Fruit fly (Drosophila melanogaster) whole organism, embryonic: Measurements from ENCODE around the gene kibra.

Experiments used
- B-H1 ChIP-seq: fragments of 200-800 bp; sonication (Bioruptor generic); IDR thresholded peaks from 3 replicates; pipeline ENCODE4 v1.3.6; 2022; ENCODE audit warnings: missing biosample characterization, missing genetic modification characterization
- Bdp1 ChIP-seq: fragments of 200-800 bp; sonication (Bioruptor generic); optimal IDR thresholded peaks from 3 replicates; lab custom pipeline; 2016; ENCODE audit warnings: missing biosample characterization, missing genetic modification characterization
- CG10147 ChIP-seq: fragments of 200-800 bp; sonication (Bioruptor generic); optimal IDR thresholded peaks from 2 replicates; lab custom pipeline; 2019; ENCODE audit warnings: missing biosample characterization, mild to moderate bottlenecking, missing genetic modification characterization, moderate library complexity
- CG10209 ChIP-seq: fragments of 200-800 bp; sonication (Bioruptor generic); optimal IDR thresholded peaks from 3 replicates; lab custom pipeline; 2017; ENCODE audit warnings: missing biosample characterization, mild to moderate bottlenecking, missing genetic modification characterization, missing genetic modification reagents
- CG10979 ChIP-seq: fragments of 200-800 bp; sonication (Bioruptor generic); optimal IDR thresholded peaks from 2 replicates; lab custom pipeline; 2018; ENCODE audit warnings: missing biosample characterization, mild to moderate bottlenecking, missing genetic modification characterization, moderate library complexity
- CG11085 ChIP-seq: fragments of 200-800 bp; sonication (Bioruptor generic); IDR thresholded peaks from 2 replicates; pipeline ENCODE4 v1.3.6; 2022; ENCODE audit warnings: missing biosample characterization, missing genetic modification characterization
- CG15696 ChIP-seq: fragments of 200-800 bp; sonication (Bioruptor generic); optimal IDR thresholded peaks from 2 replicates; lab custom pipeline; 2019; ENCODE audit warnings: missing biosample characterization, mild to moderate bottlenecking, missing genetic modification characterization, moderate library complexity
- CG18476 ChIP-seq: fragments of 200-800 bp; sonication (Bioruptor generic); optimal IDR thresholded peaks from 2 replicates; lab custom pipeline; 2016; ENCODE audit warnings: missing biosample characterization, mild to moderate bottlenecking, missing genetic modification characterization
- CG2199 ChIP-seq: fragments of 200-800 bp; sonication (Bioruptor generic); IDR thresholded peaks from 3 replicates; pipeline ENCODE4 v1.3.6; 2022; ENCODE audit warnings: missing biosample characterization, missing genetic modification characterization
- CG2202 ChIP-seq: fragments of 200-800 bp; sonication (Bioruptor generic); optimal IDR thresholded peaks from 2 replicates; lab custom pipeline; 2018; ENCODE audit warnings: missing biosample characterization, mild to moderate bottlenecking, missing genetic modification characterization
- CG2875 ChIP-seq: fragments of 200-800 bp; sonication (Bioruptor generic); optimal IDR thresholded peaks from 2 replicates; lab custom pipeline; 2017; ENCODE audit warnings: missing biosample characterization, mild to moderate bottlenecking, missing genetic modification characterization, missing genetic modification reagents
- CG30020 ChIP-seq: fragments of 200-800 bp; optimal IDR thresholded peaks from 2 replicates; lab custom pipeline; 2019; ENCODE audit warnings: missing biosample characterization, mild to moderate bottlenecking, missing genetic modification characterization, moderate library complexity
- CG34224 ChIP-seq: fragments of 200-800 bp; sonication (Bioruptor generic); IDR thresholded peaks from 3 replicates; pipeline ENCODE4 v1.3.6; 2022; ENCODE audit warnings: missing biosample characterization, missing genetic modification characterization; ENCODE audit not compliant: partially characterized antibody
- CG34422 ChIP-seq: fragments of 200-800 bp; sonication (Bioruptor generic); IDR thresholded peaks from 3 replicates; pipeline ENCODE4 v1.3.6; 2022; ENCODE audit warnings: missing biosample characterization, missing genetic modification characterization
- CG4707 ChIP-seq: fragments of 200-800 bp; sonication (Bioruptor generic); optimal IDR thresholded peaks from 2 replicates; lab custom pipeline; 2018; ENCODE audit warnings: missing biosample characterization, mild to moderate bottlenecking, missing genetic modification characterization, moderate library complexity
- CG6175 ChIP-seq: fragments of 200-800 bp; sonication (Bioruptor generic); IDR thresholded peaks from 3 replicates; pipeline ENCODE4 v1.3.6; 2022; ENCODE audit warnings: missing biosample characterization, missing genetic modification characterization
- CG8281 ChIP-seq: fragments of 200-800 bp; sonication (Bioruptor generic); optimal IDR thresholded peaks from 2 replicates; lab custom pipeline; 2018; ENCODE audit warnings: missing biosample characterization, mild to moderate bottlenecking, missing genetic modification characterization, moderate library complexity
- CG8478 ChIP-seq: fragments of >200 bp; optimal IDR thresholded peaks from 2 replicates; lab custom pipeline; 2018
- CG9817 ChIP-seq: fragments of 200-800 bp; sonication (Bioruptor generic); optimal IDR thresholded peaks from 2 replicates; lab custom pipeline; 2018; ENCODE audit warnings: missing biosample characterization, mild to moderate bottlenecking, missing genetic modification characterization, moderate library complexity
- D19A ChIP-seq: fragments of 200-800 bp; optimal IDR thresholded peaks from 3 replicates; lab custom pipeline; 2019; ENCODE audit warnings: missing biosample characterization, mild to moderate bottlenecking, missing genetic modification characterization, moderate library complexity
- E2f1 ChIP-seq: fragments of 200-800 bp; sonication (Bioruptor generic); IDR thresholded peaks from 2 replicates; pipeline ENCODE4 v1.3.6; 2022; ENCODE audit warnings: missing biosample characterization, missing genetic modification characterization
- GATAe ChIP-seq: fragments of 200-800 bp; sonication (Bioruptor generic); conservative IDR thresholded peaks from 2 replicates; pipeline ENCODE4 v1.3.6; 2022; ENCODE audit warnings: missing biosample characterization, missing genetic modification characterization
- HmgD ChIP-seq: fragments of 200-800 bp; sonication (Bioruptor generic); optimal IDR thresholded peaks from 3 replicates; lab custom pipeline; 2016; ENCODE audit warnings: missing biosample characterization, missing genetic modification characterization
- Hsf ChIP-seq: fragments of 200-800 bp; sonication (Bioruptor generic); optimal IDR thresholded peaks from 3 replicates; lab custom pipeline; 2016; ENCODE audit warnings: missing biosample characterization, missing genetic modification characterization
- Lim3 ChIP-seq: fragments of 200-800 bp; sonication (Bioruptor generic); IDR thresholded peaks from 2 replicates; pipeline ENCODE4 v1.3.6; 2022; ENCODE audit warnings: missing biosample characterization, missing genetic modification characterization
- Med ChIP-seq: fragments of 200-800 bp; sonication (Bioruptor generic); peaks from one replicate; lab custom pipeline; 2016; ENCODE audit warnings: missing biosample characterization, missing genetic modification characterization, mild to moderate bottlenecking, inconsistent platforms, moderate library complexity
- NK7.1 ChIP-seq: fragments of 200-800 bp; sonication (Bioruptor generic); optimal IDR thresholded peaks from 3 replicates; lab custom pipeline; 2016; ENCODE audit warnings: missing biosample characterization, missing genetic modification characterization
- PHDP ChIP-seq: fragments of 200-800 bp; sonication (Bioruptor generic); optimal IDR thresholded peaks from 3 replicates; lab custom pipeline; 2018; ENCODE audit warnings: missing biosample characterization, mild to moderate bottlenecking, missing genetic modification characterization, moderate library complexity
- Pdp1 ChIP-seq, 2 experiments: fragments of 200-800 bp; sonication (Bioruptor generic); optimal IDR thresholded peaks; 3 replicates each; lab custom pipeline; 2016; ENCODE audit warnings: missing biosample characterization in 2 of 2, missing genetic modification characterization in 2 of 2, mild to moderate bottlenecking in 1 of 2, moderate library complexity in 1 of 2
- Rfx ChIP-seq: fragments of 200-800 bp; sonication (Bioruptor generic); IDR thresholded peaks from 2 replicates; pipeline ENCODE4 v1.3.6; 2022; ENCODE audit warnings: missing biosample characterization, missing genetic modification characterization
- abd-A ChIP-seq: fragments of 200-800 bp; sonication (Bioruptor generic); optimal IDR thresholded peaks from 3 replicates; lab custom pipeline; 2019; ENCODE audit warnings: missing biosample characterization, mild to moderate bottlenecking, missing genetic modification characterization, moderate library complexity
- cg ChIP-seq: fragments of 200-800 bp; sonication (Bioruptor generic); optimal IDR thresholded peaks from 3 replicates; lab custom pipeline; 2019; ENCODE audit warnings: missing biosample characterization, mild to moderate bottlenecking, missing genetic modification characterization, moderate library complexity
- en ChIP-seq: fragments of 200-800 bp; sonication (Bioruptor generic); optimal IDR thresholded peaks from 2 replicates; lab custom pipeline; 2016; ENCODE audit warnings: missing biosample characterization, missing genetic modification characterization
- eve ChIP-seq, 2 experiments: fragments of >200 bp; optimal IDR thresholded peaks; 2 replicates each; lab custom pipeline; 2017; ENCODE audit warnings: missing biosample characterization in 2 of 2, missing genetic modification characterization in 2 of 2
- exex ChIP-seq: fragments of 200-800 bp; sonication (Bioruptor generic); optimal IDR thresholded peaks from 4 replicates; lab custom pipeline; 2018; ENCODE audit warnings: missing biosample characterization, mild to moderate bottlenecking, missing genetic modification characterization, moderate library complexity
- fd96Cb ChIP-seq: fragments of 200-800 bp; sonication (Bioruptor generic); optimal IDR thresholded peaks from 2 replicates; lab custom pipeline; 2018; ENCODE audit warnings: missing biosample characterization, mild to moderate bottlenecking, missing genetic modification characterization, moderate library complexity
- fu2 ChIP-seq: fragments of 200-800 bp; sonication (Bioruptor generic); optimal IDR thresholded peaks from 2 replicates; lab custom pipeline; 2016; ENCODE audit warnings: missing biosample characterization, missing genetic modification characterization
- grn ChIP-seq: fragments of 200-800 bp; sonication (Bioruptor generic); optimal IDR thresholded peaks from 3 replicates; lab custom pipeline; 2017; ENCODE audit warnings: missing biosample characterization, missing genetic modification characterization
- hkb ChIP-seq, 2 experiments: fragments of 200-800 bp in 1 of 2; fragments of >200 bp in 1 of 2; sonication (Bioruptor generic) in 1 of 2; IDR thresholded peaks in 1 of 2; optimal IDR thresholded peaks in 1 of 2; 2 replicates each; pipeline versions ENCODE4 v1.3.6 to Lab custom; 2017 to 2022; ENCODE audit warnings: missing biosample characterization in 1 of 2, missing genetic modification characterization in 1 of 2
- jigr1 ChIP-seq: fragments of 200-800 bp; sonication (Bioruptor generic); IDR thresholded peaks from 3 replicates; pipeline ENCODE4 v1.3.6; 2022; ENCODE audit warnings: missing biosample characterization, missing genetic modification characterization
- kah ChIP-seq: fragments of 200-800 bp; sonication (Bioruptor generic); optimal IDR thresholded peaks from 2 replicates; lab custom pipeline; 2018; ENCODE audit warnings: missing biosample characterization, mild to moderate bottlenecking, missing genetic modification characterization
- kni ChIP-seq: fragments of 200-800 bp; sonication (Bioruptor generic); optimal IDR thresholded peaks from 3 replicates; lab custom pipeline; 2017; ENCODE audit warnings: mild to moderate bottlenecking, missing biosample characterization, missing genetic modification reagents, missing genetic modification characterization
- knrl ChIP-seq: fragments of 200-800 bp; sonication (Bioruptor generic); IDR thresholded peaks from 3 replicates; pipeline ENCODE4 v1.3.6; 2022; ENCODE audit warnings: missing biosample characterization, missing genetic modification characterization; ENCODE audit not compliant: partially characterized antibody
- sqz ChIP-seq: fragments of 200-800 bp; sonication (Bioruptor generic); optimal IDR thresholded peaks from 3 replicates; lab custom pipeline; 2018; ENCODE audit warnings: missing biosample characterization, mild to moderate bottlenecking, missing genetic modification characterization
- sr ChIP-seq: fragments of 200-800 bp; sonication (Bioruptor generic); IDR thresholded peaks from 3 replicates; pipeline ENCODE4 v1.3.6; 2022; ENCODE audit warnings: missing biosample characterization, missing genetic modification characterization
- sug ChIP-seq: fragments of 200-800 bp; optimal IDR thresholded peaks from 2 replicates; lab custom pipeline; 2019; ENCODE audit warnings: missing biosample characterization, mild to moderate bottlenecking, missing genetic modification characterization, moderate library complexity
- vnd ChIP-seq: fragments of 200-800 bp; sonication (Bioruptor generic); IDR thresholded peaks from 3 replicates; pipeline ENCODE4 v1.3.6; 2022; ENCODE audit warnings: missing biosample characterization, missing genetic modification characterization; ENCODE audit not compliant: partially characterized antibody
- zfh2 ChIP-seq: fragments of 200-800 bp; sonication (Bioruptor generic); optimal IDR thresholded peaks from 2 replicates; lab custom pipeline; 2016; ENCODE audit warnings: missing biosample characterization, missing genetic modification characterization

Gene kibra

DNA sequence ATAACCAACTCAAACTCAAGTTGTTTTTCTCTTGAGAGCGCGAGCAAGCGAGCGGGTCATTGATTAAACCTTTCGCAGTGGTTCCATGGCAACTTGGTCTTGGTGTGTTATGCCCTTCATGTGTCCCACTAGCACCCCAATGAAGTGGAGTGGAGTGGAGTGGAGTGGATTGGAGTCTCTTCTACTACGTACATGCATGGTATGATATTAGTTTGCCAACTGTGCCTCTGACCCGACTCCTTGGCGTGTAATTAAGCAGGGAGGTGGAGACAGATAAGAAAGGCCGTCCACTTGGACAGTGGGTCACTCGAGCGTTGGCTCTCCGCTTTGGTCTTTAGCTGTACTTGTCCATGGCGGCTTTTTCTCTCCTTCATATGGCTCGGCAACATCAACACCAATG is 23.9 kb upstream of the kibra start (continued):
- TF ChIP-seq Hsf (no peak), CG30020 (no peak), knrl (GFP tag; lab: Robert Waterston, UW) (no peak), CG8478 (lab: Kevin White, UChicago) (no peak), D19A (no peak), CG10979 (tag; lab: Kevin White, UChicago) (no peak), CG11085 (GFP tag; lab: Robert Waterston, UW) (0 out of 2 replicates have a peak, but pooled peaks have one; percentile 19), CG18476 (GFP tag; lab: Kevin White, UChicago) (no peak), zfh2 (GFP tag; lab: Kevin White, UChicago) (no peak), vnd (GFP tag; lab: Robert Waterston, UW) (peak; percentile 34; the same call in 1 of the 3 replicates), B-H1 (GFP tag; lab: Robert Waterston, UW) (no peak), CG8281 (tag; lab: Kevin White, UChicago) (no peak)

dm6 chr3R:14747259-14747856 is 23.3 kb upstream of the kibra start:
- no peak for TF ChIP-seq CG10209
- TF ChIP-seq PHDP = no peak
- TF ChIP-seq NK7.1 (GFP tag; lab: Kevin White, UChicago) = no peak
- TF ChIP-seq jigr1 (GFP tag; lab: Robert Waterston, UW) = no peak
- no peak for TF ChIP-seq kah
- TF ChIP-seq sqz (GFP tag; lab: Kevin White, UChicago) = no peak
- no peak for TF ChIP-seq abd-A (tag; lab: Kevin White, UChicago)
- TF ChIP-seq kni (GFP tag; lab: Kevin White, UChicago) = no peak
- no peak for TF ChIP-seq CG2202 (tag; lab: Kevin White, UChicago)
- TF ChIP-seq CG2875 (GFP tag; lab: Kevin White, UChicago) = no peak
- peak; percentile 40 for TF ChIP-seq sug (tag; lab: Kevin White, UChicago)
- no peak for TF ChIP-seq Rfx (GFP tag; lab: Robert Waterston, UW)
- no peak for TF ChIP-seq CG9817 (tag; lab: Kevin White, UChicago)
- peak; percentile 46; the same call in 1 of the 2 replicates for TF ChIP-seq GATAe (GFP tag; lab: Robert Waterston, UW)
- TF ChIP-seq CG4707 = no peak
- TF ChIP-seq Med (GFP tag; lab: Kevin White, UChicago) = no peak
- peak; percentile 32 for TF ChIP-seq cg (GFP tag; lab: Kevin White, UChicago)
- no peak for TF ChIP-seq en (GFP tag; lab: Kevin White, UChicago)
- no peak for TF ChIP-seq sr (GFP tag; lab: Robert Waterston, UW)
- TF ChIP-seq exex (tag; lab: Kevin White, UChicago) = peak; percentile 80
- TF ChIP-seq grn (GFP tag; lab: Kevin White, UChicago) = no peak
- TF ChIP-seq B-H1 (GFP tag; lab: Robert Waterston, UW) = no peak
- TF ChIP-seq Lim3 (GFP tag; lab: Robert Waterston, UW) = no peak
- no peak for TF ChIP-seq CG8478 (lab: Kevin White, UChicago)
- TF ChIP-seq CG6175 (GFP tag; lab: Robert Waterston, UW) = no peak
- TF ChIP-seq Pdp1 (GFP tag; optimal IDR thresholded peaks at IDR 0.05; lab: Kevin White, UChicago) = peak in 1 of 2 experiments; percentile 17
- TF ChIP-seq CG34422 = no peak
- TF ChIP-seq CG2199 = no peak
- no peak for TF ChIP-seq fd96Cb (tag; lab: Kevin White, UChicago)
- no peak for TF ChIP-seq CG34224 (GFP tag; lab: Robert Waterston, UW)
- TF ChIP-seq Bdp1 (GFP tag; lab: Kevin White, UChicago) = no peak
- TF ChIP-seq HmgD (GFP tag; lab: Kevin White, UChicago) = no peak
- peak in 1 of 2 experiments; percentile 36 for TF ChIP-seq eve (GFP tag; optimal IDR thresholded peaks at IDR 0.05; lab: Kevin White, UChicago)
- no peak for TF ChIP-seq fu2 (GFP tag; lab: Kevin White, UChicago)
- TF ChIP-seq CG15696 (tag; lab: Kevin White, UChicago) = no peak
- no peak for TF ChIP-seq CG10147
- TF ChIP-seq E2f1 (GFP tag; lab: Robert Waterston, UW) = no peak
- TF ChIP-seq hkb (optimal IDR thresholded peaks at IDR 0.05; lab: Kevin White, UChicago) = no peak
- TF ChIP-seq hkb (GFP tag; IDR thresholded peaks at IDR 0.05; lab: Robert Waterston, UW) = no peak
